Fruit fly (Drosophila melanogaster) whole organism, embryonic: ENCODE data around the gene CG8671.
A peak's percentile ranks its signal among the peaks of the same experiment; 100 is the strongest.

Experiments used
- B-H2 ChIP-seq: fragments of 200-800 bp; sonication (Bioruptor generic); optimal IDR thresholded peaks from 2 replicates; lab custom pipeline; 2018; ENCODE audit warnings: missing biosample characterization, mild to moderate bottlenecking, missing genetic modification characterization
- CG12071 ChIP-seq: fragments of 200-800 bp; sonication (Bioruptor generic); optimal IDR thresholded peaks from 3 replicates; lab custom pipeline; 2018; ENCODE audit warnings: missing biosample characterization, mild to moderate bottlenecking, missing genetic modification characterization
- CG13424 ChIP-seq: fragments of 200-800 bp; sonication (Bioruptor generic); optimal IDR thresholded peaks from 2 replicates; lab custom pipeline; 2019; ENCODE audit warnings: missing biosample characterization, mild to moderate bottlenecking, missing genetic modification characterization, moderate library complexity
- CG14014 ChIP-seq: fragments of 200-800 bp; sonication (Bioruptor generic); IDR thresholded peaks from 2 replicates; pipeline ENCODE4 v1.3.6; 2022; ENCODE audit warnings: missing biosample characterization, missing genetic modification characterization
- CG15601 ChIP-seq: fragments of 200-800 bp; sonication (Bioruptor generic); optimal IDR thresholded peaks from 3 replicates; lab custom pipeline; 2019; ENCODE audit warnings: missing biosample characterization, mild to moderate bottlenecking, missing genetic modification characterization, moderate library complexity
- CG1603 ChIP-seq: fragments of 200-800 bp; sonication (Bioruptor generic); optimal IDR thresholded peaks from 2 replicates; lab custom pipeline; 2019; ENCODE audit warnings: missing biosample characterization, mild to moderate bottlenecking, missing genetic modification characterization, moderate library complexity
- CG17829 ChIP-seq: fragments of 200-800 bp; optimal IDR thresholded peaks from 2 replicates; lab custom pipeline; 2019; ENCODE audit warnings: missing biosample characterization, mild to moderate bottlenecking, missing genetic modification characterization, moderate library complexity
- CG18619 ChIP-seq: fragments of 200-800 bp; sonication (Bioruptor generic); optimal IDR thresholded peaks from 3 replicates; lab custom pipeline; 2017; ENCODE audit warnings: missing biosample characterization, mild to moderate bottlenecking, missing genetic modification characterization
- CG2712 ChIP-seq: fragments of 200-800 bp; optimal IDR thresholded peaks from 3 replicates; lab custom pipeline; 2019; ENCODE audit warnings: missing biosample characterization, mild to moderate bottlenecking, missing genetic modification characterization, moderate library complexity
- CG30020 ChIP-seq: fragments of 200-800 bp; optimal IDR thresholded peaks from 2 replicates; lab custom pipeline; 2019; ENCODE audit warnings: missing biosample characterization, mild to moderate bottlenecking, missing genetic modification characterization, moderate library complexity
- CG3065 ChIP-seq: fragments of 200-800 bp; sonication (Bioruptor generic); optimal IDR thresholded peaks from 2 replicates; lab custom pipeline; 2016; ENCODE audit warnings: missing biosample characterization, missing genetic modification characterization
- CG31224 ChIP-seq: fragments of 200-800 bp; sonication (Bioruptor generic); IDR thresholded peaks from 2 replicates; pipeline ENCODE4 v1.3.6; 2022; ENCODE audit warnings: missing biosample characterization, missing genetic modification characterization
- CG31365 ChIP-seq: fragments of 200-800 bp; sonication (Bioruptor generic); optimal IDR thresholded peaks from 2 replicates; lab custom pipeline; 2018; ENCODE audit warnings: missing biosample characterization, mild to moderate bottlenecking, missing genetic modification characterization
- CG3163 ChIP-seq: fragments of 200-800 bp; sonication (Bioruptor generic); optimal IDR thresholded peaks from 3 replicates; lab custom pipeline; 2016; ENCODE audit warnings: missing biosample characterization, missing genetic modification characterization
- CG32772 ChIP-seq: fragments of 200-800 bp; sonication (Bioruptor generic); IDR thresholded peaks from 2 replicates; pipeline ENCODE4 v1.3.6; 2022; ENCODE audit warnings: missing biosample characterization, missing genetic modification characterization
- CG4360 ChIP-seq: fragments of 200-800 bp; sonication (Bioruptor generic); IDR thresholded peaks from 2 replicates; pipeline ENCODE4 v1.3.6; 2022; ENCODE audit warnings: missing biosample characterization, missing genetic modification characterization
- CG6813 ChIP-seq: fragments of 200-800 bp; sonication (Bioruptor generic); optimal IDR thresholded peaks from 2 replicates; lab custom pipeline; 2017; ENCODE audit warnings: missing biosample characterization, missing genetic modification characterization, mild to moderate bottlenecking, moderate library complexity, missing genetic modification reagents
- CG8089 ChIP-seq: fragments of 200-800 bp; sonication (Bioruptor generic); optimal IDR thresholded peaks from 3 replicates; lab custom pipeline; 2016; ENCODE audit warnings: missing biosample characterization, missing genetic modification characterization
- CG9609 ChIP-seq: fragments of 200-800 bp; sonication (Bioruptor generic); optimal IDR thresholded peaks from 3 replicates; lab custom pipeline; 2016; ENCODE audit warnings: missing biosample characterization, missing genetic modification characterization
- CG9797 ChIP-seq: fragments of 200-800 bp; sonication (Bioruptor generic); optimal IDR thresholded peaks from 3 replicates; lab custom pipeline; 2018; ENCODE audit warnings: missing biosample characterization, mild to moderate bottlenecking, missing genetic modification characterization
- Dip3 ChIP-seq: fragments of 200-800 bp; sonication (Bioruptor generic); optimal IDR thresholded peaks from 3 replicates; lab custom pipeline; 2016; ENCODE audit warnings: missing biosample characterization, missing genetic modification characterization
- Dref ChIP-seq: fragments of 200-800 bp; sonication (Bioruptor generic); IDR thresholded peaks from 2 replicates; pipeline ENCODE4 v1.3.6; 2022; ENCODE audit warnings: missing biosample characterization, missing genetic modification characterization
- HHEX ChIP-seq: fragments of 200-800 bp; sonication (Bioruptor generic); optimal IDR thresholded peaks from 3 replicates; lab custom pipeline; 2017; ENCODE audit warnings: missing biosample characterization, mild to moderate bottlenecking, missing genetic modification characterization, missing genetic modification reagents
- Hand ChIP-seq: fragments of 200-800 bp; sonication (Bioruptor generic); optimal IDR thresholded peaks from 2 replicates; lab custom pipeline; 2017; ENCODE audit warnings: mild to moderate bottlenecking, missing biosample characterization, missing genetic modification reagents, missing genetic modification characterization
- Hr39 ChIP-seq: fragments of >200 bp; optimal IDR thresholded peaks from 2 replicates; lab custom pipeline; 2017
- Hr78 ChIP-seq, 2 experiments: fragments of 200-800 bp in 1 of 2; fragments of >200 bp in 1 of 2; sonication (Bioruptor generic) in 1 of 2; optimal IDR thresholded peaks; 2 replicates each; lab custom pipeline; 2017 to 2019; ENCODE audit warnings: missing biosample characterization in 2 of 2, missing genetic modification characterization in 2 of 2, mild to moderate bottlenecking in 1 of 2, moderate library complexity in 1 of 2
- Lim3 ChIP-seq: fragments of 200-800 bp; sonication (Bioruptor generic); IDR thresholded peaks from 2 replicates; pipeline ENCODE4 v1.3.6; 2022; ENCODE audit warnings: missing biosample characterization, missing genetic modification characterization
- MTF-1 ChIP-seq: fragments of 200-800 bp; sonication (Bioruptor generic); optimal IDR thresholded peaks from 2 replicates; lab custom pipeline; 2018; ENCODE audit warnings: missing biosample characterization, mild to moderate bottlenecking, missing genetic modification characterization, borderline replicate concordance
- Opbp ChIP-seq: fragments of 200-800 bp; sonication (Bioruptor generic); IDR thresholded peaks from 3 replicates; pipeline ENCODE4 v1.3.6; 2022; ENCODE audit warnings: missing biosample characterization, missing genetic modification characterization; ENCODE audit not compliant: partially characterized antibody
- Ssrp ChIP-seq: fragments of 200-800 bp; sonication (Bioruptor generic); optimal IDR thresholded peaks from 2 replicates; lab custom pipeline; 2018; ENCODE audit warnings: missing biosample characterization, mild to moderate bottlenecking, missing genetic modification characterization, moderate library complexity
- amos ChIP-seq: fragments of 200-800 bp; sonication (Bioruptor generic); IDR thresholded peaks from 2 replicates; pipeline ENCODE4 v1.3.6; 2022; ENCODE audit warnings: missing biosample characterization, missing genetic modification characterization; ENCODE audit not compliant: partially characterized antibody
- ap ChIP-seq: fragments of 200-800 bp; sonication (Bioruptor generic); IDR thresholded peaks from 2 replicates; pipeline ENCODE4 v1.3.6; 2022; ENCODE audit warnings: missing biosample characterization, missing genetic modification characterization
- az2 ChIP-seq: fragments of 200-800 bp; sonication (Bioruptor generic); optimal IDR thresholded peaks from 3 replicates; lab custom pipeline; 2016; ENCODE audit warnings: missing biosample characterization, missing genetic modification characterization
- bigmax ChIP-seq: fragments of 200-800 bp; sonication (Bioruptor generic); optimal IDR thresholded peaks from 2 replicates; lab custom pipeline; 2018; ENCODE audit warnings: missing biosample characterization, mild to moderate bottlenecking, missing genetic modification characterization
- chinmo ChIP-seq: fragments of 200-800 bp; sonication (Bioruptor generic); IDR thresholded peaks from 4 replicates; pipeline ENCODE4 v1.3.6; 2022; ENCODE audit warnings: missing biosample characterization, missing genetic modification characterization; ENCODE audit not compliant: partially characterized antibody
- ci ChIP-seq: fragments of 200-800 bp; sonication (Bioruptor generic); IDR thresholded peaks from 3 replicates; pipeline ENCODE4 v1.3.6; 2022; ENCODE audit warnings: missing biosample characterization, missing genetic modification characterization
- croc ChIP-seq: fragments of 200-800 bp; sonication (Bioruptor generic); conservative IDR thresholded peaks from 3 replicates; pipeline ENCODE4 v1.3.6; 2022; ENCODE audit warnings: missing biosample characterization, missing genetic modification characterization
- dmrt99B ChIP-seq: fragments of 200-800 bp; sonication (Bioruptor generic); optimal IDR thresholded peaks from 2 replicates; lab custom pipeline; 2018; ENCODE audit warnings: missing biosample characterization, mild to moderate bottlenecking, missing genetic modification characterization, moderate library complexity
- fd96Cb ChIP-seq: fragments of 200-800 bp; sonication (Bioruptor generic); optimal IDR thresholded peaks from 2 replicates; lab custom pipeline; 2018; ENCODE audit warnings: missing biosample characterization, mild to moderate bottlenecking, missing genetic modification characterization, moderate library complexity
- fru ChIP-seq: fragments of >200 bp; optimal IDR thresholded peaks from 2 replicates; lab custom pipeline; 2017
- ham ChIP-seq: fragments of 200-800 bp; sonication (Bioruptor generic); IDR thresholded peaks from 2 replicates; pipeline ENCODE4 v1.3.6; 2022; ENCODE audit warnings: missing biosample characterization, missing genetic modification characterization
- her ChIP-seq: fragments of 200-800 bp; sonication (Bioruptor generic); optimal IDR thresholded peaks from 2 replicates; lab custom pipeline; 2016; ENCODE audit warnings: missing biosample characterization, missing genetic modification characterization
- inv ChIP-seq: fragments of 200-800 bp; sonication (Bioruptor generic); IDR thresholded peaks from 2 replicates; pipeline ENCODE4 v1.3.6; 2022; ENCODE audit warnings: missing biosample characterization, missing genetic modification characterization; ENCODE audit not compliant: partially characterized antibody
- jigr1 ChIP-seq: fragments of 200-800 bp; sonication (Bioruptor generic); IDR thresholded peaks from 3 replicates; pipeline ENCODE4 v1.3.6; 2022; ENCODE audit warnings: missing biosample characterization, missing genetic modification characterization
- pan ChIP-seq, 4 experiments: fragments of >200 bp in 3 of 4; fragments of 200-800 bp in 1 of 4; sonication (Bioruptor generic) in 1 of 4; optimal IDR thresholded peaks in 3 of 4; IDR thresholded peaks in 1 of 4; 2 replicates each; pipeline versions ENCODE4 v1.3.6 to Lab custom; 2017 to 2022; ENCODE audit warnings: missing biosample characterization in 2 of 4, missing genetic modification characterization in 2 of 4, mixed read lengths in 1 of 4
- sima ChIP-seq: fragments of 200-800 bp; sonication (Bioruptor generic); optimal IDR thresholded peaks from 2 replicates; lab custom pipeline; 2016; ENCODE audit warnings: missing biosample characterization, missing genetic modification characterization
- slou ChIP-seq: fragments of 200-800 bp; sonication (Bioruptor generic); optimal IDR thresholded peaks from 3 replicates; lab custom pipeline; 2016; ENCODE audit warnings: missing biosample characterization, missing genetic modification characterization
- so ChIP-seq: fragments of 200-800 bp; sonication (Bioruptor generic); IDR thresholded peaks from 3 replicates; pipeline ENCODE4 v1.3.6; 2022; ENCODE audit warnings: missing biosample characterization, missing genetic modification characterization
- tio ChIP-seq: fragments of 200-800 bp; sonication (Bioruptor generic); optimal IDR thresholded peaks from 2 replicates; lab custom pipeline; 2017; ENCODE audit warnings: missing biosample characterization, missing genetic modification characterization, inconsistent platforms

The CG8671 gene

DNA sequence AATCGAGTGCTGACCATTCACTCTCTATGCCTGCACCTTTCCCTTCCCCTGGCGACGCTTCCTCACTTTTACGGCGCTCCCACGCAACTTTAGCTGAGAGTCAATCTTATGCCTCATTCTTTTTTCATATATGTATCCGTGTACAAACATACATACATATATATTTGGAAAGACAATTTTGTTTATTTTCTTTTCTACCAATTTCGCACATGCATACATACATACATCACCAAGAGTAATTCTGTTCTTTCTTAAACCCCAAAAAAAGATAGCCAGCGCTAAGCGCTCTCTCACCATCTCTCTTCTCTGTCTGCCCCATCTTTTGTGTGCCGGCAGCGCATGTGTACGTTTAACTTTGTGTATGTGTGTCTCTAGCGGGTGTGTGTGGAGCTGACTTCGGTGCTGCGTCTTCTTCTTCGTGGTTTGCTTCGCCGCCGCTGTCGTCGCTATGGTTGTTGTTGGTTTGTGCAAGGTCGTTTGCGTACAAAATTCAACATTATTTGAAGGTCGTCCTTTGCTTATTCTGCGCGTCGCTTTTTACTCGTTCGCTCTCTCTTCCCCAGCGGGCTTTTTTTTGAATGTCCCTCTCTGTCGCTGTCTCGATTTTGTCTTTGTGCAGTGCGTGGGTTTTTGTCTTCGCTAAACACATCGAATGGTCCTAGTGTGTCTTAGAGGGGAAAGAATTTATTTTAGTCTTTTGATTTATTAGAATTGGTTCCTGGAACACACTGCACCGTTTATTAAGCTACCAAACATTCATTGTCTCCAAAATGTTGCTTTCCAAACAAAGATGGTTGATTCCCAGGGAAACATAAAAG is 12.0 kb upstream of the CG8671 start (continued):
- no peak for TF ChIP-seq Opbp (GFP tag; lab: Robert Waterston, UW)
- TF ChIP-seq CG30020 (tag; lab: Kevin White, UChicago) = no peak
- TF ChIP-seq slou = no peak
- no peak for TF ChIP-seq bigmax (GFP tag; lab: Kevin White, UChicago)
- no peak for TF ChIP-seq dmrt99B (tag; lab: Kevin White, UChicago)
- peak; percentile 69 for TF ChIP-seq CG3163 (GFP tag; lab: Kevin White, UChicago)
- no peak for TF ChIP-seq CG2712
- TF ChIP-seq CG9797 = no peak
- no peak for TF ChIP-seq Dip3 (GFP tag; lab: Kevin White, UChicago)
- no peak for TF ChIP-seq her
- TF ChIP-seq Hand = no peak
- TF ChIP-seq CG3065 = no peak
- TF ChIP-seq tio = no peak
- no peak for TF ChIP-seq Dref (GFP tag; lab: Robert Waterston, UW)
- no peak for TF ChIP-seq ap (GFP tag; lab: Robert Waterston, UW)
- no peak for TF ChIP-seq amos (GFP tag; lab: Robert Waterston, UW)
- no peak for TF ChIP-seq CG12071 (GFP tag; lab: Kevin White, UChicago)
- TF ChIP-seq CG13424 (tag; lab: Kevin White, UChicago) = no peak
- no peak for TF ChIP-seq HHEX (GFP tag; lab: Kevin White, UChicago)
- peak; percentile 100 for TF ChIP-seq chinmo (GFP tag; lab: Robert Waterston, UW)
- no peak; the same call in 2 of the 3 replicates for TF ChIP-seq so (GFP tag; lab: Robert Waterston, UW)
- no peak for TF ChIP-seq sima (GFP tag; lab: Kevin White, UChicago)
- no peak for TF ChIP-seq fd96Cb (tag; lab: Kevin White, UChicago)
- no peak for TF ChIP-seq inv (GFP tag; lab: Robert Waterston, UW)
- no peak for TF ChIP-seq jigr1 (GFP tag; lab: Robert Waterston, UW)
- peak in 1 of 2 experiments; percentile 84 for TF ChIP-seq Hr78 (GFP tag; optimal IDR thresholded peaks at IDR 0.05; lab: Kevin White, UChicago)
- peak; percentile 17 for TF ChIP-seq CG17829 (tag; lab: Kevin White, UChicago)
- TF ChIP-seq CG9609 (GFP tag; lab: Kevin White, UChicago) = no peak
- TF ChIP-seq CG1603 (tag; lab: Kevin White, UChicago) = no peak
- 0 out of 2 replicates have a peak, but pooled peaks have one; percentile 17 for TF ChIP-seq CG14014 (GFP tag; lab: Robert Waterston, UW)
- no peak for TF ChIP-seq Lim3 (GFP tag; lab: Robert Waterston, UW)
- no peak for TF ChIP-seq pan (optimal IDR thresholded peaks at IDR 0.05; lab: Kevin White, UChicago)
- TF ChIP-seq pan (GFP tag; optimal IDR thresholded peaks at IDR 0.05 in 1 of 2, IDR thresholded peaks at IDR 0.05 in 1 of 2) = no peak
- TF ChIP-seq ham (GFP tag; lab: Robert Waterston, UW) = no peak
- no peak for TF ChIP-seq croc (GFP tag; lab: Robert Waterston, UW)
- TF ChIP-seq ci = peak; percentile 9; the same call in 1 of the 3 replicates
- no peak for TF ChIP-seq CG32772 (GFP tag; lab: Robert Waterston, UW)
- no peak for TF ChIP-seq az2
- no peak for TF ChIP-seq Ssrp (tag; lab: Kevin White, UChicago)
- TF ChIP-seq CG4360 = peak; percentile 96
- no peak for TF ChIP-seq CG18619
- TF ChIP-seq CG31224 (GFP tag; lab: Robert Waterston, UW) = no peak
- TF ChIP-seq B-H2 (GFP tag; lab: Kevin White, UChicago) = no peak
- TF ChIP-seq MTF-1 (GFP tag; lab: Kevin White, UChicago) = no peak
- no peak for TF ChIP-seq CG8089
- TF ChIP-seq CG6813 (GFP tag; lab: Kevin White, UChicago) = no peak
- TF ChIP-seq Hr39 = no peak
- TF ChIP-seq fru (lab: Kevin White, UChicago) = no peak
- no peak for TF ChIP-seq CG15601 (tag; lab: Kevin White, UChicago)
- no peak for TF ChIP-seq CG31365
